Fruit fly (Drosophila melanogaster): Measurements from ENCODE around the gene Kap-alpha3.

The Kap-alpha3 gene

dm6 chr3R:9577382-9578137, at the start of gene Kap-alpha3, which contains the start of gene Son (continued):
- peak; percentile 92 for TF ChIP-seq CoRest (tag; optimal IDR thresholded peaks at IDR 0.05)
- TF ChIP-seq CG34224 (GFP tag; IDR thresholded peaks at IDR 0.05; ENCODE audit: partially characterized antibody), result peak; percentile 82
- TF ChIP-seq bbx (GFP tag; IDR thresholded peaks at IDR 0.05; ENCODE audit: partially characterized antibody), result peak; percentile 64
- peak; percentile 85 for TF ChIP-seq CG31224 (GFP tag; IDR thresholded peaks at IDR 0.05)
- peak; percentile 85 for TF ChIP-seq unc-4 (GFP tag; IDR thresholded peaks at IDR 0.05; ENCODE audit: partially characterized antibody)
- TF ChIP-seq HLH3B (GFP tag; IDR thresholded peaks at IDR 0.05), result peak; percentile 85
- peak; percentile 94 for TF ChIP-seq HLH54F (GFP tag; optimal IDR thresholded peaks at IDR 0.05)
- peak; percentile 91 for TF ChIP-seq CG12071 (GFP tag; optimal IDR thresholded peaks at IDR 0.05)
- peak; percentile 91 for TF ChIP-seq CG18476 (GFP tag; optimal IDR thresholded peaks at IDR 0.05)
- peak; percentile 89 for TF ChIP-seq CG8924 (tag; optimal IDR thresholded peaks at IDR 0.05)
- peak; percentile 88 for TF ChIP-seq lmd (GFP tag; IDR thresholded peaks at IDR 0.05)
- peak; percentile 88 for TF ChIP-seq CG5245 (GFP tag; optimal IDR thresholded peaks at IDR 0.05)
- TF ChIP-seq yki (optimal IDR thresholded peaks at IDR 0.05), result no peak
- peak; percentile 73 for TF ChIP-seq CG8765 (GFP tag; IDR thresholded peaks at IDR 0.05)
- TF ChIP-seq klu (GFP tag; IDR thresholded peaks at IDR 0.05), result peak; percentile 93
- peak in 1 of 3 experiments; percentile 60 for TF ChIP-seq Stat92E (GFP tag; optimal IDR thresholded peaks at IDR 0.05)
- TF ChIP-seq CHES-1-like (GFP tag; optimal IDR thresholded peaks at IDR 0.05), result peak; percentile 95
- TF ChIP-seq Ptx1 (GFP tag; IDR thresholded peaks at IDR 0.05), result peak; percentile 90
- peak; percentile 47 for TF ChIP-seq gfzf (GFP tag; optimal IDR thresholded peaks at IDR 0.05)
- peak; percentile 86 for TF ChIP-seq gcm (GFP tag; optimal IDR thresholded peaks at IDR 0.05)
- peak; percentile 95 for TF ChIP-seq HmgZ (tag; optimal IDR thresholded peaks at IDR 0.05)
- peak in 1 of 2 experiments; percentile 85 for TF ChIP-seq insv (GFP tag; optimal IDR thresholded peaks at IDR 0.05)
- peak; percentile 91 for TF ChIP-seq Antp (GFP tag; optimal IDR thresholded peaks at IDR 0.05)
- peak; percentile 53; the same call in 2 of the 3 replicates for TF ChIP-seq CG6175 (GFP tag; IDR thresholded peaks at IDR 0.05)
- peak; percentile 90 for TF ChIP-seq chm (GFP tag; IDR thresholded peaks at IDR 0.05)
- peak; percentile 42 for TF ChIP-seq CG7745 (tag; optimal IDR thresholded peaks at IDR 0.05)
- TF ChIP-seq Ets65A (GFP tag), result peak; percentile 100
- TF ChIP-seq CG17912 (GFP tag; optimal IDR thresholded peaks at IDR 0.05), result peak; percentile 98
- TF ChIP-seq Deaf1 (tag; optimal IDR thresholded peaks at IDR 0.05), result peak; percentile 64
- peak; percentile 48 for TF ChIP-seq zf30C (GFP tag; optimal IDR thresholded peaks at IDR 0.05)
- peak; percentile 56 for TF ChIP-seq CG15479 (GFP tag; optimal IDR thresholded peaks at IDR 0.05)
- peak; percentile 93 for TF ChIP-seq sob (GFP tag; IDR thresholded peaks at IDR 0.05)
- TF ChIP-seq zfh1 (GFP tag; IDR thresholded peaks at IDR 0.05), result peak; percentile 81
- peak; percentile 96 for TF ChIP-seq CG11456 (GFP tag; IDR thresholded peaks at IDR 0.05)
- peak; percentile 93 for TF ChIP-seq CG3407 (GFP tag; optimal IDR thresholded peaks at IDR 0.05)
- peak; percentile 92 for TF ChIP-seq pum (GFP tag; optimal IDR thresholded peaks at IDR 0.05)
- peak; percentile 81 for TF ChIP-seq CG3163 (GFP tag; optimal IDR thresholded peaks at IDR 0.05)
- peak; percentile 85 for TF ChIP-seq CG1792 (GFP tag; optimal IDR thresholded peaks at IDR 0.05)
- peak; percentile 78 for TF ChIP-seq Bgb (GFP tag; IDR thresholded peaks at IDR 0.05; ENCODE audit: partially characterized antibody)
- TF ChIP-seq CG13287 (GFP tag; IDR thresholded peaks at IDR 0.05; ENCODE audit: partially characterized antibody), result peak; percentile 89
- TF ChIP-seq Abd-B (GFP tag; optimal IDR thresholded peaks at IDR 0.05), result peak; percentile 90
- peak; percentile 90 for TF ChIP-seq cato (GFP tag; optimal IDR thresholded peaks at IDR 0.05; ENCODE audit: borderline replicate concordance)
- TF ChIP-seq Mes4 (GFP tag; optimal IDR thresholded peaks at IDR 0.05), result peak; percentile 96
- peak; percentile 61; the same call in 1 of the 2 replicates for TF ChIP-seq Nf-YA (GFP tag; IDR thresholded peaks at IDR 0.05)
- TF ChIP-seq CG18764 (GFP tag; optimal IDR thresholded peaks at IDR 0.05), result peak; percentile 89
- peak; percentile 83 for TF ChIP-seq CG3838 (GFP tag; optimal IDR thresholded peaks at IDR 0.05)
- TF ChIP-seq CG11723 (GFP tag; optimal IDR thresholded peaks at IDR 0.05), result peak; percentile 93
- peak; percentile 73 for TF ChIP-seq CG9797 (GFP tag; optimal IDR thresholded peaks at IDR 0.05)
- TF ChIP-seq CG13123 (GFP tag; optimal IDR thresholded peaks at IDR 0.05), result peak; percentile 100

Data from whole organism, embryonic.